Worm (Caenorhabditis elegans) whole organism, midembryonic: Measurements from ENCODE around the gene aass-1.

Source experiments
- klf-2 ChIP-seq: fragments of 200-800 bp; sonication (Bioruptor generic); conservative IDR thresholded peaks from 2 replicates; pipeline ENCODE4 v1.3.6; 2022; ENCODE audit warnings: missing genetic modification reagents, missing genetic modification characterization, missing compliant biosample characterization
- med-1 ChIP-seq: sonication (generic microtip); optimal IDR thresholded peaks from 2 replicates; lab custom pipeline; 2017; ENCODE audit warnings: missing genetic modification characterization, mild to moderate bottlenecking, missing compliant biosample characterization, antibody characterized with exemption, missing genetic modification reagents; ENCODE audit not compliant: insufficient read depth
- ref-1 ChIP-seq: fragments of 200-800 bp; sonication (Bioruptor generic); conservative IDR thresholded peaks from 2 replicates; pipeline ENCODE4 v1.3.6; 2022; ENCODE audit warnings: missing genetic modification reagents, missing genetic modification characterization, missing compliant biosample characterization
- tab-1 ChIP-seq: fragments of 200-800 bp; sonication (Bioruptor generic); IDR thresholded peaks from 2 replicates; pipeline ENCODE4 v1.3.6; 2022; ENCODE audit warnings: missing genetic modification characterization, missing compliant biosample characterization

ce11 chrIV:266148-266547, 21.2 kb downstream of the aass-1 start, which contains the start of gene T21D12.12:
- TF ChIP-seq med-1 (no peak), klf-2 (GFP tag; lab: Robert Waterston, UW) (no peak), ref-1 (GFP tag; lab: Robert Waterston, UW) (no peak), tab-1 (GFP tag; lab: Robert Waterston, UW) (no peak)
